Worm (Caenorhabditis elegans) whole organism, early embryonic: ENCODE results near the gene sftd-3.

ENCODE experiments used
- F13C5.2 ChIP-seq: sonication (generic microtip); optimal IDR thresholded peaks from 2 replicates; lab custom pipeline; 2017; ENCODE audit warnings: mild to moderate bottlenecking, missing genetic modification characterization, inconsistent platforms, missing compliant biosample characterization
- aly-1 ChIP-seq: sonication (generic microtip); optimal IDR thresholded peaks from 2 replicates; lab custom pipeline; 2016; ENCODE audit warnings: missing genetic modification characterization, missing compliant biosample characterization
- ama-1 ChIP-seq: fragments of 150-350 bp; optimal IDR thresholded peaks from 2 replicates; lab custom pipeline; 2014
- ets-7 ChIP-seq: sonication (generic microtip); optimal IDR thresholded peaks from 2 replicates; lab custom pipeline; 2016; ENCODE audit warnings: missing genotype, missing genetic modification characterization, missing compliant biosample characterization
- hmg-4 ChIP-seq: fragments of 200-800 bp; sonication (Bioruptor generic); optimal IDR thresholded peaks from 2 replicates; lab custom pipeline; 2018; ENCODE audit warnings: mild to moderate bottlenecking, missing genetic modification characterization, missing compliant biosample characterization

DNA sequence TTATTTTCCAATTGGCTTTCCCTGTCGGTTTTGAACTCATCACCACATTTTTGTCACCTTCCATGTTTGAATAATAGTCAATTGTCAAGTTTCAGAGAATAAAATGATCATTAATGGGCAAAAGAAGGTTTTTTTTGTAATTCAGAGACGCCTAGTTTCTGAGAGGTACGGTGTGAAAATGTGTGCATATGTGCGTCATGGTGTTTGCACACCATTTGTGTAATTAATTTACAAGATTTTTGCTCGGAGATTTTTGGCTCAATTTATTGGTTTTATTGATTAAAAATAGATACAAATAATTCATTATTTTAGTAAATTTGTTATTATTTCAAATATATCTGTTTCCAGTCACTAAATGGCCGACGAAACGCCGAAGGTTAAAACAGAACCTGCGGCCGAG is 33.5 kb upstream of the sftd-3 start, which contains the start of the genes F44G4.3 and tdp-1:
- no peak for TF ChIP-seq hmg-4
- no peak for TF ChIP-seq aly-1 (tag; lab: Kevin White, UChicago)
- no peak for TF ChIP-seq ets-7 (tag; lab: Kevin White, UChicago)
- TF ChIP-seq ama-1 (lab: Kevin White, UChicago) = no peak
- no peak for TF ChIP-seq F13C5.2 (tag; lab: Kevin White, UChicago)
